Worm (Caenorhabditis elegans) whole organism, late embryonic: Measurements from ENCODE around the gene nhr-210.

Experiments used
- K02D7.2 ChIP-seq: sonication (generic microtip); optimal IDR thresholded peaks from 2 replicates; lab custom pipeline; 2017; ENCODE audit warnings: mild to moderate bottlenecking, missing genetic modification characterization, missing compliant biosample characterization
- K09A11.1 ChIP-seq: sonication (generic microtip); optimal IDR thresholded peaks from 2 replicates; lab custom pipeline; 2017; ENCODE audit warnings: antibody characterized with exemption, mild to moderate bottlenecking, missing genetic modification characterization, missing compliant biosample characterization; ENCODE audit not compliant: insufficient read depth
- ceh-18 ChIP-seq: sonication (generic microtip); optimal IDR thresholded peaks from 2 replicates; lab custom pipeline; 2016; ENCODE audit warnings: missing genetic modification characterization, missing compliant biosample characterization
- ceh-2 ChIP-seq: sonication (generic microtip); optimal IDR thresholded peaks from 2 replicates; lab custom pipeline; 2016; ENCODE audit warnings: missing genotype, missing genetic modification characterization, missing compliant biosample characterization
- ceh-22 ChIP-seq: sonication (generic microtip); optimal IDR thresholded peaks from 2 replicates; lab custom pipeline; 2017; ENCODE audit warnings: missing biosample characterization, missing genetic modification characterization
- ceh-24 ChIP-seq: sonication (generic microtip); optimal IDR thresholded peaks from 2 replicates; lab custom pipeline; 2016; ENCODE audit warnings: mild to moderate bottlenecking, missing genetic modification characterization, missing compliant biosample characterization
- ceh-30 ChIP-seq: fragments of 150-350 bp; optimal IDR thresholded peaks from 2 replicates; lab custom pipeline; 2014; ENCODE audit warnings: missing biosample characterization, missing genetic modification characterization
- ceh-31 ChIP-seq: sonication (generic microtip); optimal IDR thresholded peaks from 2 replicates; lab custom pipeline; 2016; ENCODE audit warnings: missing genetic modification characterization, missing compliant biosample characterization
- ceh-34 ChIP-seq: sonication (generic microtip); optimal IDR thresholded peaks from 2 replicates; lab custom pipeline; 2016; ENCODE audit warnings: mild to moderate bottlenecking, missing genetic modification characterization, missing compliant biosample characterization
- ceh-6 ChIP-seq: fragments of 200-800 bp; sonication (Bioruptor generic); optimal IDR thresholded peaks from 2 replicates; lab custom pipeline; 2018; ENCODE audit warnings: mild to moderate bottlenecking, missing genetic modification characterization, missing compliant biosample characterization
- ceh-9 ChIP-seq: sonication (generic microtip); optimal IDR thresholded peaks from 2 replicates; lab custom pipeline; 2016; ENCODE audit warnings: mild to moderate bottlenecking, missing genetic modification characterization, inconsistent platforms, missing compliant biosample characterization
- ets-4 ChIP-seq: sonication (generic microtip); optimal IDR thresholded peaks from 2 replicates; lab custom pipeline; 2016; ENCODE audit warnings: missing genetic modification characterization, missing compliant biosample characterization
- eyg-1 ChIP-seq: sonication (generic microtip); optimal IDR thresholded peaks from 2 replicates; lab custom pipeline; 2016; ENCODE audit warnings: missing genotype, missing genetic modification characterization, missing compliant biosample characterization
- fkh-10 ChIP-seq: fragments of 150-350 bp; optimal IDR thresholded peaks from 2 replicates; lab custom pipeline; 2014; ENCODE audit warnings: missing biosample characterization, missing genetic modification reagents, missing genetic modification characterization
- fkh-6 ChIP-seq: sonication (generic microtip); optimal IDR thresholded peaks from 2 replicates; lab custom pipeline; 2016; ENCODE audit warnings: missing genetic modification characterization, missing compliant biosample characterization
- hlh-30 ChIP-seq: sonication (generic microtip); optimal IDR thresholded peaks from 2 replicates; lab custom pipeline; 2017; ENCODE audit warnings: antibody characterized with exemption, missing genetic modification characterization, missing compliant biosample characterization; ENCODE audit not compliant: insufficient read depth
- lim-6 ChIP-seq: sonication (generic microtip); optimal IDR thresholded peaks from 2 replicates; lab custom pipeline; 2016; ENCODE audit warnings: missing genetic modification characterization, missing compliant biosample characterization
- lin-11 ChIP-seq: fragments of 200-800 bp; sonication (Bioruptor generic); optimal IDR thresholded peaks from 2 replicates; lab custom pipeline; 2018; ENCODE audit warnings: mild to moderate bottlenecking, missing genetic modification characterization, missing compliant biosample characterization
- madf-2 ChIP-seq: sonication (generic microtip); optimal IDR thresholded peaks from 2 replicates; lab custom pipeline; 2017; ENCODE audit warnings: missing genetic modification characterization, missing compliant biosample characterization
- mec-3 ChIP-seq: sonication (generic microtip); optimal IDR thresholded peaks from 2 replicates; lab custom pipeline; 2016; ENCODE audit warnings: borderline replicate concordance, missing genetic modification characterization, missing compliant biosample characterization
- nfya-1 ChIP-seq: sonication (generic microtip); optimal IDR thresholded peaks from 2 replicates; lab custom pipeline; 2017; ENCODE audit warnings: missing genetic modification characterization, mild to moderate bottlenecking, missing compliant biosample characterization, antibody characterized with exemption, moderate library complexity
- nhr-11 ChIP-seq: fragments of 150-350 bp; optimal IDR thresholded peaks from 2 replicates; lab custom pipeline; 2014; ENCODE audit warnings: missing biosample characterization, missing genetic modification characterization
- nhr-232 ChIP-seq: sonication (generic microtip); optimal IDR thresholded peaks from 2 replicates; lab custom pipeline; 2016; ENCODE audit warnings: missing genetic modification characterization, missing compliant biosample characterization
- npax-4 ChIP-seq: sonication (generic microtip); optimal IDR thresholded peaks from 2 replicates; lab custom pipeline; 2016; ENCODE audit warnings: missing genetic modification characterization, missing compliant biosample characterization
- odd-2 ChIP-seq: sonication (generic microtip); optimal IDR thresholded peaks from 2 replicates; lab custom pipeline; 2017; ENCODE audit warnings: antibody characterized with exemption, mild to moderate bottlenecking, missing genetic modification characterization, missing compliant biosample characterization
- pag-3 ChIP-seq: sonication (generic microtip); optimal IDR thresholded peaks from 2 replicates; lab custom pipeline; 2016; ENCODE audit warnings: missing compliant biosample characterization, missing genetic modification characterization, borderline replicate concordance
- pat-9 ChIP-seq: fragments of 200-800 bp; sonication (Bioruptor generic); optimal IDR thresholded peaks from 2 replicates; lab custom pipeline; 2018; ENCODE audit warnings: mild to moderate bottlenecking, missing genetic modification characterization, moderate library complexity, missing compliant biosample characterization
- pha-2 ChIP-seq: sonication (generic microtip); optimal IDR thresholded peaks from 2 replicates; lab custom pipeline; 2017; ENCODE audit warnings: mild to moderate bottlenecking, missing genetic modification characterization, missing compliant biosample characterization
- pha-4 ChIP-seq: fragments of 150-350 bp; optimal IDR thresholded peaks from 2 replicates; lab custom pipeline; 2018; ENCODE audit warnings: missing biosample characterization, missing genetic modification reagents, missing genetic modification characterization
- pqm-1 ChIP-seq: sonication (generic microtip); optimal IDR thresholded peaks from 2 replicates; lab custom pipeline; 2016; ENCODE audit warnings: missing genetic modification characterization, missing compliant biosample characterization
- ref-2 ChIP-seq: sonication (generic microtip); optimal IDR thresholded peaks from 2 replicates; lab custom pipeline; 2016; ENCODE audit warnings: missing genetic modification characterization, missing compliant biosample characterization
- rnt-1 ChIP-seq: sonication (generic microtip); optimal IDR thresholded peaks from 2 replicates; lab custom pipeline; 2016; ENCODE audit warnings: missing genetic modification characterization, missing compliant biosample characterization
- sdc-2 ChIP-seq: sonication (generic microtip); optimal IDR thresholded peaks from 2 replicates; lab custom pipeline; 2016; ENCODE audit warnings: missing genotype, missing genetic modification characterization, missing compliant biosample characterization
- sox-2 ChIP-seq: fragments of 200-800 bp; sonication (Bioruptor generic); IDR thresholded peaks from 2 replicates; pipeline ENCODE4 v1.3.6; 2022; ENCODE audit warnings: missing genetic modification reagents, missing genetic modification characterization, missing compliant biosample characterization
- sox-4 ChIP-seq: sonication (generic microtip); optimal IDR thresholded peaks from 2 replicates; lab custom pipeline; 2017; ENCODE audit warnings: mild to moderate bottlenecking, missing genetic modification characterization, inconsistent platforms, missing compliant biosample characterization
- syd-9 ChIP-seq: sonication (generic microtip); optimal IDR thresholded peaks from 2 replicates; lab custom pipeline; 2016; ENCODE audit warnings: mild to moderate bottlenecking, missing genetic modification characterization, moderate library complexity, missing compliant biosample characterization
- tbx-7 ChIP-seq: sonication (generic microtip); optimal IDR thresholded peaks from 2 replicates; lab custom pipeline; 2016; ENCODE audit warnings: missing genotype, missing genetic modification characterization, missing compliant biosample characterization
- unc-42 ChIP-seq: sonication (generic microtip); optimal IDR thresholded peaks from 2 replicates; lab custom pipeline; 2016; ENCODE audit warnings: missing genotype, missing genetic modification characterization, missing compliant biosample characterization
- unc-55 ChIP-seq: sonication (generic microtip); optimal IDR thresholded peaks from 2 replicates; lab custom pipeline; 2017; ENCODE audit warnings: missing biosample characterization, missing genetic modification reagents, missing genetic modification characterization
- unc-86 ChIP-seq: sonication (generic microtip); optimal IDR thresholded peaks from 2 replicates; lab custom pipeline; 2016; ENCODE audit warnings: missing genetic modification characterization, missing compliant biosample characterization

nhr-210 gene

ce11 chrV:497399-497798 lies 21.9 kb downstream of the nhr-210 start, which contains the start of gene T01G6.1:
T01G6.1 (plus strand) TSS chrV:497699.
- peak; percentile 37 for TF ChIP-seq nfya-1 (tag; lab: Kevin White, UChicago)
- TF ChIP-seq hlh-30 = no peak
- no peak for TF ChIP-seq fkh-10 (GFP tag; lab: Kevin White, UChicago)
- no peak for TF ChIP-seq ceh-2 (tag; lab: Kevin White, UChicago)

ce11 chrV:494284-494683 lies 25.1 kb downstream of the nhr-210 start, which contains the start of gene nhr-131:
nhr-131 (plus strand) TSS chrV:494370.
- no peak for TF ChIP-seq mec-3 (tag; lab: Kevin White, UChicago)
- no peak for TF ChIP-seq madf-2
- TF ChIP-seq unc-42 (tag; lab: Kevin White, UChicago) = no peak
- no peak for TF ChIP-seq tbx-7 (tag; lab: Kevin White, UChicago)

ce11 chrV:491432-491831 lies 27.9 kb downstream of the nhr-210 start, which contains the start of gene str-196:
str-196 (plus strand) TSS chrV:491732.
- TF ChIP-seq odd-2 (no peak), nfya-1 (tag; lab: Kevin White, UChicago) (no peak), sox-2 (GFP tag; lab: Robert Waterston, UW) (no peak), K09A11.1 (tag; lab: Kevin White, UChicago) (no peak), unc-55 (GFP tag; lab: Kevin White, UChicago) (no peak), ceh-31 (tag; lab: Kevin White, UChicago) (no peak), lim-6 (tag; lab: Kevin White, UChicago) (no peak), mec-3 (tag; lab: Kevin White, UChicago) (no peak), pqm-1 (no peak), hlh-30 (no peak), fkh-6 (tag; lab: Kevin White, UChicago) (no peak), ceh-22 (no peak), ceh-2 (tag; lab: Kevin White, UChicago) (no peak), npax-4 (tag; lab: Kevin White, UChicago) (no peak), ceh-30 (no peak), pha-4 (no peak), lin-11 (tag; lab: Kevin White, UChicago) (no peak)

DNA sequence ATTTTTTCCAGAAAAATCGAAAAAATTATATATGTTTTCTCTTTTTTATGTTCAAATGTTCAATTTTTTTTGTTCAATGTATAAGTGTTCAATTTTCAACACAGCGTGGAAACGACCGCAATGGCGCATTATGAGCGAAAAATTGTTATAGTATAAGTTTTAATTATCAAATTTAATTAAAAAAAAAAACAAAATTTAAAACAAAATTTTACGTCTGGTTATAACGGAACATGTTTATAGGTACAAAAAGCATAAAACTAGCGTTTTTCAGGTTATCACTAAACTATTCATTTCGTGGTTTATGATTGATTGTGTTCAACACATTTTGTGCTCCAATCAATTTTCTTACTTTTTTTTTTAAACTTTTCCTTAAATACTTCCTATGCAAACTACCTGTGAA lies 30.0 kb downstream of the nhr-210 start, which contains the start of gene nhr-106:
Gene nhr-106 (plus strand): TSS at position 301 of the 400 bp plus-strand sequence.
- no peak for TF ChIP-seq pag-3

DNA sequence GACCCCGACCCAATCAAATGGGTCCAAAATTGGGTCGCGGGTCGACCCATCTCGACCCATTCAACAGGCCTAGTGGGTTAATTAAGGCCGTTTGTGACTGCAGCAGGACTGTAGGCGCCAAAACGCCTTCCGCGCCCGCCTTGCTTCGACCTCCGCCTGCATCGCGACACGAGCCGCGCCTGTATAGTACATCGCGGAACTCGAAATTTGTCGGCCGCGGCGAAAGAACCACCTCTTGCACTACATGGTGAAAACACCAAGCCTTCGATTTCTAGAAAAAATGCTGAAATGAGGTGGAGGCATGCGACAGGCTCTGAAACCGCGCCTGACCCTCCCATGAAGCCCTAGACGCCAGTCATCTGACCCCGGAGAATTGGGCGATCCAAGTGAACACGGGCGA lies 31.4 kb downstream of the nhr-210 start:
- TF ChIP-seq ceh-18 (tag; lab: Kevin White, UChicago) (no peak), rnt-1 (no peak), ceh-34 (tag; lab: Kevin White, UChicago) (no peak), odd-2 (no peak), nhr-232 (tag; lab: Kevin White, UChicago) (no peak), unc-42 (tag; lab: Kevin White, UChicago) (no peak), sox-2 (GFP tag; lab: Robert Waterston, UW) (no peak), ref-2 (tag; lab: Kevin White, UChicago) (no peak), pha-2 (tag; lab: Kevin White, UChicago) (no peak)
- TF ChIP-seq, all 69 proteins: peak for 0

- TF ChIP-seq sdc-2 (no peak), pqm-1 (no peak), syd-9 (tag; lab: Kevin White, UChicago) (no peak), npax-4 (tag; lab: Kevin White, UChicago) (no peak), pat-9 (tag; lab: Kevin White, UChicago) (no peak), K02D7.2 (tag; lab: Kevin White, UChicago) (no peak), ceh-24 (no peak), lim-6 (tag; lab: Kevin White, UChicago) (no peak), eyg-1 (tag; lab: Kevin White, UChicago) (no peak), ceh-6 (GFP tag; lab: Kevin White, UChicago) (no peak), nhr-11 (no peak), madf-2 (no peak), ceh-9 (tag; lab: Kevin White, UChicago) (no peak), K09A11.1 (tag; lab: Kevin White, UChicago) (no peak), sox-4 (tag; lab: Kevin White, UChicago) (no peak), unc-86 (tag; lab: Kevin White, UChicago) (no peak), ets-4 (tag; lab: Kevin White, UChicago) (no peak)
Measured at ce11 chrV:486684-487083, 32.7 kb downstream of the nhr-210 start, which contains the start of gene nhr-211. nhr-211 (plus strand) TSS chrV:486984.
